Worm (Caenorhabditis elegans) whole organism, late embryonic: ENCODE data around the gene nas-11.

Source experiments
- hlh-15 ChIP-seq: sonication (generic microtip); optimal IDR thresholded peaks from 2 replicates; lab custom pipeline; 2016; ENCODE audit warnings: missing genetic modification characterization, missing compliant biosample characterization
- sdc-2 ChIP-seq: sonication (generic microtip); optimal IDR thresholded peaks from 2 replicates; lab custom pipeline; 2016; ENCODE audit warnings: missing genotype, missing genetic modification characterization, missing compliant biosample characterization

DNA sequence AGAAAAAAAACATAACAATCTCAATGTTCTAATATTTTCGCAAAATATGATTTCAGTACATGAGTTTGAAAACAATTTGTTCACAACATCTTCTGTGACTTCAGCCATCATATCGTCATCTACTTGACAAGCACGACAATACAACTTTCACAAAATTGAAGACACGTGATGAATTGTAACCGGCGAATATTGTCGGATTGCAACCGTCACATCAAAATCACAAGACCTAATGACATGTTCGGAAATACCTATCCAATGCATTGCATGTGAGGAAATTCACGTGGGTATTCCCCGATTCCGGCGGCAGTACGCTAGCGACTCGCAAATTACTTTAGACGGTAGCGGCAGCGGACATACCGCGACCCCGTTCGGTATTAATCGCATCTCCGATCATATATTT is 28.2 kb downstream of the nas-11 start:
- TF ChIP-seq hlh-15 (tag; lab: Kevin White, UChicago) = no peak
- no peak for TF ChIP-seq sdc-2 (tag; lab: Kevin White, UChicago)
